Worm (Caenorhabditis elegans) whole organism, L1 larva: Measurements from ENCODE around the gene C16B8.4.

Source experiments
- egl-27 ChIP-seq, 2 experiments: fragments of 150-350 bp in 1 of 2; sonication (generic microtip); optimal IDR thresholded peaks; 3 replicates each; lab custom pipeline; 2017 to 2018; ENCODE audit warnings: missing biosample characterization in 2 of 2, missing genetic modification characterization in 2 of 2, missing genetic modification reagents in 2 of 2
- fos-1 ChIP-seq: fragments of 150-350 bp; optimal IDR thresholded peaks from 2 replicates; lab custom pipeline; 2014; ENCODE audit warnings: missing biosample characterization, missing genetic modification characterization
- mef-2 ChIP-seq: fragments of 150-350 bp; optimal IDR thresholded peaks from 2 replicates; lab custom pipeline; 2014; ENCODE audit warnings: missing biosample characterization, missing genetic modification characterization
- nhr-237 ChIP-seq: fragments of 150-350 bp; optimal IDR thresholded peaks from 2 replicates; lab custom pipeline; 2014; ENCODE audit warnings: missing biosample characterization, missing genetic modification characterization

- TF ChIP-seq egl-27 (tag; optimal IDR thresholded peaks at IDR 0.05; lab: Kevin White, UChicago) = no peak
- TF ChIP-seq nhr-237 (tag; lab: Kevin White, UChicago) = no peak
- TF ChIP-seq fos-1 = no peak
- no peak for TF ChIP-seq mef-2 (tag; lab: Kevin White, UChicago)
Observed at ce11 chrX:3990495-3990894, 17.1 kb upstream of the C16B8.4 start.
